Worm (Caenorhabditis elegans) whole organism, early embryonic: ENCODE data around the gene srg-2.
A peak's percentile ranks its signal among the peaks of the same experiment; 100 is the strongest.

Source experiments
- B0310.2 ChIP-seq: sonication (generic microtip); optimal IDR thresholded peaks from 2 replicates; lab custom pipeline; 2016; ENCODE audit warnings: mild to moderate bottlenecking, missing genetic modification characterization, missing compliant biosample characterization
- F13C5.2 ChIP-seq: sonication (generic microtip); optimal IDR thresholded peaks from 2 replicates; lab custom pipeline; 2017; ENCODE audit warnings: mild to moderate bottlenecking, missing genetic modification characterization, inconsistent platforms, missing compliant biosample characterization
- aly-1 ChIP-seq: sonication (generic microtip); optimal IDR thresholded peaks from 2 replicates; lab custom pipeline; 2016; ENCODE audit warnings: missing genetic modification characterization, missing compliant biosample characterization
- ama-1 ChIP-seq: fragments of 150-350 bp; optimal IDR thresholded peaks from 2 replicates; lab custom pipeline; 2014
- ceh-13 ChIP-seq: fragments of 200-800 bp; sonication (Bioruptor generic); optimal IDR thresholded peaks from 2 replicates; lab custom pipeline; 2018; ENCODE audit warnings: mild to moderate bottlenecking, missing genetic modification characterization, missing compliant biosample characterization
- ceh-36 ChIP-seq: sonication (generic microtip); optimal IDR thresholded peaks from 2 replicates; lab custom pipeline; 2016; ENCODE audit warnings: missing genetic modification characterization, inconsistent platforms, missing compliant biosample characterization
- ets-7 ChIP-seq: sonication (generic microtip); optimal IDR thresholded peaks from 2 replicates; lab custom pipeline; 2016; ENCODE audit warnings: missing genotype, missing genetic modification characterization, missing compliant biosample characterization
- flt-1 ChIP-seq: fragments of 200-800 bp; sonication (Bioruptor generic); IDR thresholded peaks from 2 replicates; pipeline ENCODE4 v1.3.6; 2022; ENCODE audit warnings: missing genetic modification characterization, missing compliant biosample characterization
- hmbx-1 ChIP-seq: sonication (generic microtip); optimal IDR thresholded peaks from 2 replicates; lab custom pipeline; 2016; ENCODE audit warnings: mild to moderate bottlenecking, missing genetic modification characterization, missing compliant biosample characterization
- hmg-4 ChIP-seq: fragments of 200-800 bp; sonication (Bioruptor generic); optimal IDR thresholded peaks from 2 replicates; lab custom pipeline; 2018; ENCODE audit warnings: mild to moderate bottlenecking, missing genetic modification characterization, missing compliant biosample characterization
- hnd-1 ChIP-seq: sonication (generic microtip); optimal IDR thresholded peaks from 2 replicates; lab custom pipeline; 2016; ENCODE audit warnings: missing genetic modification characterization, missing compliant biosample characterization
- pes-1 ChIP-seq: fragments of 200-800 bp; sonication (Bioruptor generic); IDR thresholded peaks from 2 replicates; pipeline ENCODE4 v1.3.6; 2022; ENCODE audit warnings: missing genetic modification reagents, missing genetic modification characterization, missing compliant biosample characterization
- scrt-1 ChIP-seq: fragments of 200-800 bp; sonication (Bioruptor generic); IDR thresholded peaks from 2 replicates; pipeline ENCODE4 v1.3.6; 2022; ENCODE audit warnings: missing genetic modification characterization, missing compliant biosample characterization
- sea-1 ChIP-seq: fragments of 200-800 bp; sonication (Bioruptor generic); conservative IDR thresholded peaks from 2 replicates; pipeline ENCODE4 v1.3.6; 2022; ENCODE audit warnings: missing genetic modification characterization, missing compliant biosample characterization
- tbx-11 ChIP-seq: fragments of 200-800 bp; sonication (Bioruptor generic); IDR thresholded peaks from 2 replicates; pipeline ENCODE4 v1.3.6; 2022; ENCODE audit warnings: missing genetic modification characterization, missing compliant biosample characterization
- tbx-37 ChIP-seq: fragments of 200-800 bp; sonication (Bioruptor generic); conservative IDR thresholded peaks from 2 replicates; pipeline ENCODE4 v1.3.6; 2022; ENCODE audit warnings: missing genetic modification reagents, missing genetic modification characterization, missing compliant biosample characterization
- tra-4 ChIP-seq: sonication (generic microtip); optimal IDR thresholded peaks from 2 replicates; lab custom pipeline; 2017; ENCODE audit warnings: missing genetic modification characterization, missing compliant biosample characterization

Gene srg-2

DNA sequence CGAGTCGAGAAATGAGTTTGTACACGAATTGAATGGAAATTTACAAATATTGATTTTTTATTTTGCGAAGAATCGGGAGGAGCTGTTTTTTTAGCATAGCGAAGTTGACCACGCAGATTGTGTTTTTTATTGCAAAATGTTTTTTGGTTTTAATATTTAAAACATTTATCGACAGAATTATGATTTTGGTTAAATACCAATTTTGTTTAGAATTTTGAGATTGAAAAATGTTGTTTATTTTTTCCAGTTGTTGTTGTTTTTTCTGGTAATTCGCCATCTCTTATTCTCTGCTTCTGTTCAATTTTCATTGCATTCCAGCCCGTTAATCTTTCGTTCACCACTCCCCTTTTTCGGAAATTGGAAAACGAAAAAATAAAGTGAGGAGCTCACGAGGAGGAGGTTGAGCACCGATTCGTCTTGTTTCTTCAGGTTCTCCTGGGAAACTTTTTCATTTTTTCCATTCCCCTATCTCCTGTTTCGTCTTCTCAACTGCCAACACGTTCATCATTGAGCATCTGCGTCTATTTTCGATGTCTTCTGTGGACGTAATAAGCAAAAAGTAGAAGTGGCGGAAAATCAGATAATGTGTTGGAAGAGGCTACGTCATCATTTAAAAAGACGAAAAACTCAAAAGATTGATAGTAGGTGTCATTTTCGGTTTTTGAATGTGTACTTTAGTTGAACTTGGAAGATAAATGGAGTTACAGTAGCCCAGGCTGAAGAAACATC, 36.1 kb upstream of the srg-2 start, which contains the start of gene F47D12.7:
Gene F47D12.7, minus strand, starts transcription at position 51 of the 729 bp plus-strand sequence.
- TF ChIP-seq ceh-13 (GFP tag; lab: Kevin White, UChicago) (no peak), ama-1 (lab: Kevin White, UChicago) (no peak), hmg-4 (GFP tag; lab: Kevin White, UChicago) (no peak), hmbx-1 (tag; lab: Kevin White, UChicago) (no peak), tbx-11 (GFP tag; lab: Robert Waterston, UW) (no peak), B0310.2 (no peak), hnd-1 (tag; lab: Kevin White, UChicago) (no peak), scrt-1 (GFP tag; lab: Robert Waterston, UW) (no peak), F13C5.2 (tag; lab: Kevin White, UChicago) (no peak), ceh-36 (no peak), pes-1 (GFP tag; lab: Robert Waterston, UW) (no peak)

DNA sequence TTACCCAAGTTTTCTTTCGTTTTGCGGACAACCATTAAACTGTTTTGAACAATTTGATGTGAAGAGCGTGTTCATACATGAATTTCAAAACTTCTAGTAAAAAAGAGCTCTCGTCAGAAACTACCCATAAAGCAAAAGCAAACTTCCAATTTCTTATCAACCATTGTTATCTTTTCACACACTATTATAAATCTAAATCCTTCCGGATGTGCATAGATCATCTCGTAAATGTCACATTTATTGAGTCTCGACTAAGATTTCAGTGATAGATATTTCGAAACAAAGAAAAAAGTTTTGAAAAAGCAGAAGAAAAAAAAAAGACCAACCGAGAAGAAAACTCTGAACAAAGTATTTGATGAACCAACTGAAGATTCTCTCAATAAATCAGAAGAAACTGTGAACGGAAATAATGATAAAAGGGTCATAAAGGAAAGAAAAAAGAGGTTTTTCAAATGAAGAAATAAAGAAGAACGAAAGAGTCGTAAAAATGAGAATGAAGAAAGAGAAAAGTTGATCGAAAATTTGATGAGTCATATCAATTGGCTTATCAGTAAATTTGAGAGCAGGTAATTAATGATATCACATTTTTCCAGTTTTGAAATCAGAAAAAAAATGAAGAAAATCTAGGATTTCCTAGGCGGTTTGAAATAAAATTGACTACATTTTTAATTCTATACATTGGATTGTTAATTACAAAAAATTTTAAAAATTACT, 30.6 kb upstream of the srg-2 start:
- TF ChIP-seq sea-1 (GFP tag; lab: Robert Waterston, UW) (no peak), ceh-13 (GFP tag; lab: Kevin White, UChicago) (no peak), scrt-1 (GFP tag; lab: Robert Waterston, UW) (no peak), aly-1 (tag; lab: Kevin White, UChicago) (no peak), pes-1 (GFP tag; lab: Robert Waterston, UW) (no peak), ets-7 (no peak), B0310.2 (no peak), hmbx-1 (tag; lab: Kevin White, UChicago) (no peak), F13C5.2 (tag; lab: Kevin White, UChicago) (no peak), ceh-36 (no peak)

ce11 chrIII:6289366-6289765, 29.4 kb upstream of the srg-2 start:
- no peak for TF ChIP-seq B0310.2
- TF ChIP-seq ama-1 (lab: Kevin White, UChicago), result no peak
- no peak for TF ChIP-seq pes-1 (GFP tag; lab: Robert Waterston, UW)
- no peak for TF ChIP-seq hnd-1 (tag; lab: Kevin White, UChicago)
- no peak for TF ChIP-seq tbx-11 (GFP tag; lab: Robert Waterston, UW)
- TF ChIP-seq scrt-1 (GFP tag; lab: Robert Waterston, UW), result no peak
- TF ChIP-seq sea-1 (GFP tag; lab: Robert Waterston, UW), result no peak
- no peak for TF ChIP-seq flt-1
- TF ChIP-seq hmg-4 (GFP tag; lab: Kevin White, UChicago), result no peak
- no peak for TF ChIP-seq hmbx-1 (tag; lab: Kevin White, UChicago)
- TF ChIP-seq F13C5.2 (tag; lab: Kevin White, UChicago), result no peak
- no peak for TF ChIP-seq ceh-13 (GFP tag; lab: Kevin White, UChicago)
- no peak for TF ChIP-seq tra-4 (tag; lab: Kevin White, UChicago)
- TF ChIP-seq aly-1 (tag; lab: Kevin White, UChicago), result no peak
- no peak for TF ChIP-seq ceh-36

DNA sequence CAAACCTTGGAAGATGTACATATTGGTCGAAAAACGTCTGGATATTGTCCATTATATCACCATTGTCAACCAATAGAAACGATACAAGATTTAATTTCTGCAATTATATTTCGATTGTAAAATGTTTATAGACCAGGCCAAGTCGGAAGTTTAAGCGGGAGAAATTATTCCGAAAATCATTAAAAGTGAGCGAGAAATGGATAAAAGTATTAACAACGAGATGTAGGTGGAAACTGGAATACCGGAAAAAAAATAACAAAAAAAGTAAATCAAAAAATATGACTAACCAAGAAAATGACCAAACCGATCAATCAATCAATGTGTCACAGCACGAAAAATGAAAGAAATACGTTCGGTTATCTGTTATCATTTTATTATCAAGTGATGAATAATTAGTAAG, 27.2 kb upstream of the srg-2 start, which contains the start of gene F47D12.6:
Gene F47D12.6, minus strand, starts transcription at position 101 of the 400 bp plus-strand sequence.
- no peak for TF ChIP-seq ceh-36
- TF ChIP-seq scrt-1 (GFP tag; lab: Robert Waterston, UW), result no peak
- no peak for TF ChIP-seq hmg-4 (GFP tag; lab: Kevin White, UChicago)
- TF ChIP-seq B0310.2, result no peak
- no peak for TF ChIP-seq tbx-37 (GFP tag; lab: Robert Waterston, UW)
- TF ChIP-seq ama-1 (lab: Kevin White, UChicago), result no peak
- no peak for TF ChIP-seq ets-7

- TF ChIP-seq hnd-1 (tag; lab: Kevin White, UChicago), result no peak
- no peak for TF ChIP-seq scrt-1 (GFP tag; lab: Robert Waterston, UW)
- no peak for TF ChIP-seq aly-1 (tag; lab: Kevin White, UChicago)
- TF ChIP-seq ceh-13 (GFP tag; lab: Kevin White, UChicago), result no peak
- TF ChIP-seq ets-7, result no peak
- no peak for TF ChIP-seq F13C5.2 (tag; lab: Kevin White, UChicago)
- TF ChIP-seq B0310.2, result no peak
- TF ChIP-seq tra-4 (tag; lab: Kevin White, UChicago), result no peak
Measured at ce11 chrIII:6285890-6286289, 25.9 kb upstream of the srg-2 start, which contains the start of gene gadr-3. Gene gadr-3 (minus strand): TSS chrIII:6285990.

DNA sequence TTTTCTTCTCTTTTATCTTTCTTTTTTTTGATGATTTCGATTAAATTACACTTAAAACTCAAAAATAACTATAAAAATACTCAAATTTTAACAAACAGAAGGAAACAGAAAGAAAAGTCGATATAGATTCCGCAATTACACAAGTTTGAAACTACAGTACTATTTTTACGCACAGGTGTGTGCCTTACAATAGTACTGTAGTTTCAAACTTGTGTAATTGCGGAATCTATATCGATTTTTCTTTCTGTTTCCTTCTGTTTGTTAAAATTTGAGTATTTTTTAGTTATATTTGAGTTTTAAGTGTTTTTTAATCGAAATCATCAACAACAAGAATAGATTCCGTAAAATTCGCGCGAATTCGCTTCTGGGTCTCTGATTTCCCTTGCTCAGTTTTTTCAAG, 23.0 kb upstream of the srg-2 start:
- no peak for TF ChIP-seq tbx-11 (GFP tag; lab: Robert Waterston, UW)
- no peak for TF ChIP-seq B0310.2
- TF ChIP-seq tra-4 (tag; lab: Kevin White, UChicago), result no peak
- TF ChIP-seq F13C5.2 (tag; lab: Kevin White, UChicago), result no peak
- TF ChIP-seq tbx-37 (GFP tag; lab: Robert Waterston, UW), result no peak
- no peak for TF ChIP-seq hmbx-1 (tag; lab: Kevin White, UChicago)
- no peak for TF ChIP-seq ceh-13 (GFP tag; lab: Kevin White, UChicago)
- TF ChIP-seq pes-1 (GFP tag; lab: Robert Waterston, UW), result no peak
- no peak for TF ChIP-seq scrt-1 (GFP tag; lab: Robert Waterston, UW)
- TF ChIP-seq ets-7, result no peak
- no peak for TF ChIP-seq sea-1 (GFP tag; lab: Robert Waterston, UW)
- no peak for TF ChIP-seq hnd-1 (tag; lab: Kevin White, UChicago)
- no peak for TF ChIP-seq flt-1

DNA sequence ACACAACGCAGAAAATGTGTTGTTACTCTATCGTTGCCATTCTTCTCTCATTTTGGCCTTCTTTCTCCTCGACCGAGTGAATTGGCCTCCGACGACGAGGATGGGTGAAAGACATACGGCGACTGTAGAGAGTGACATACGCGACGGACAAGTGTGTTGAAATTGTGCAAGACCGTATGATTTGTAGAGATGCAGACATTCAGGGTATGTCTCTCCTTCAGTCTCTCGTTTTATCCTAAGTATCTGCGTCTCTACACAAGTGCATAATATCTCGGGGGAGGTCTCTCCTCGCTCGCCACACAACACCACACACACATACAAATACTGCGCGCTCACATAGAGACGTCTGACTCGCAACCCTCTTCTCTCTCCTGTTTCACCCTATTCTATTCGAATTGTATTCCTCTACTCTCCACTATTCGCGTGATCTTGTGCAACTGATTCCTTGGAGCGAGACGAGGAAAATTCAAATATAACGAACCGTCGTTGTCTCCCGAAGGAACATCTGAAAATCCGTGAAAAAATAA, 20.1 kb upstream of the srg-2 start, which contains the start of gene hmg-1.2:
Gene hmg-1.2, plus strand, starts transcription at position 311 of the 527 bp plus-strand sequence.
- no peak for TF ChIP-seq pes-1 (GFP tag; lab: Robert Waterston, UW)
- TF ChIP-seq hmg-4 (GFP tag; lab: Kevin White, UChicago), result peak; percentile 87
- TF ChIP-seq F13C5.2 (tag; lab: Kevin White, UChicago), result peak; percentile 24
